Fruit fly (Drosophila melanogaster) whole organism, pupa: ENCODE results near the gene holn1.

Source experiments
- CG10348 ChIP-seq: fragments of 200-800 bp; sonication (Bioruptor generic); IDR thresholded peaks from 2 replicates; pipeline ENCODE4 v1.3.6; 2022; ENCODE audit warnings: missing biosample characterization, missing genetic modification characterization
- CG12605 ChIP-seq: fragments of 200-800 bp; sonication (Bioruptor generic); IDR thresholded peaks from 2 replicates; pipeline ENCODE4 v1.3.6; 2022; ENCODE audit warnings: missing biosample characterization, missing genetic modification characterization
- CG13204 ChIP-seq: fragments of 200-800 bp; sonication (Bioruptor generic); optimal IDR thresholded peaks from 2 replicates; lab custom pipeline; 2018; ENCODE audit warnings: missing biosample characterization, mild to moderate bottlenecking, missing genetic modification characterization, moderate library complexity
- CG14655 ChIP-seq: fragments of 200-800 bp; sonication (Bioruptor generic); optimal IDR thresholded peaks from 3 replicates; lab custom pipeline; 2017; ENCODE audit warnings: mild to moderate bottlenecking, missing biosample characterization, missing genetic modification reagents, missing genetic modification characterization
- CG15710 ChIP-seq: fragments of 200-800 bp; sonication (Bioruptor generic); optimal IDR thresholded peaks from 2 replicates; lab custom pipeline; 2018; ENCODE audit warnings: missing biosample characterization, mild to moderate bottlenecking, missing genetic modification characterization, moderate library complexity
- CG17806 ChIP-seq: fragments of 200-800 bp; sonication (Bioruptor generic); optimal IDR thresholded peaks from 2 replicates; lab custom pipeline; 2018; ENCODE audit warnings: missing biosample characterization, mild to moderate bottlenecking, missing genetic modification characterization, moderate library complexity
- CG32121 ChIP-seq: fragments of 200-800 bp; sonication (Bioruptor generic); IDR thresholded peaks from 2 replicates; pipeline ENCODE4 v1.3.6; 2022; ENCODE audit warnings: missing biosample characterization, missing genetic modification characterization
- CG34367 ChIP-seq: fragments of 200-800 bp; sonication (Bioruptor generic); optimal IDR thresholded peaks from 2 replicates; lab custom pipeline; 2018; ENCODE audit warnings: missing biosample characterization, mild to moderate bottlenecking, missing genetic modification characterization
- CG4496 ChIP-seq: fragments of 200-800 bp; sonication (Bioruptor generic); IDR thresholded peaks from 3 replicates; pipeline ENCODE4 v1.3.6; 2022; ENCODE audit warnings: missing biosample characterization, missing genetic modification characterization
- CG8159 ChIP-seq: fragments of 200-800 bp; sonication (Bioruptor generic); optimal IDR thresholded peaks from 3 replicates; lab custom pipeline; 2018; ENCODE audit warnings: missing biosample characterization, mild to moderate bottlenecking, missing genetic modification characterization, moderate library complexity
- CG8301 ChIP-seq: fragments of 200-800 bp; sonication (Bioruptor generic); optimal IDR thresholded peaks from 2 replicates; lab custom pipeline; 2018; ENCODE audit warnings: missing biosample characterization, mild to moderate bottlenecking, missing genetic modification characterization
- CG9948 ChIP-seq: fragments of 200-800 bp; sonication (Bioruptor generic); optimal IDR thresholded peaks from 2 replicates; lab custom pipeline; 2018; ENCODE audit warnings: missing biosample characterization, mild to moderate bottlenecking, missing genetic modification characterization, moderate library complexity
- D1 ChIP-seq: fragments of 200-800 bp; sonication (Bioruptor generic); optimal IDR thresholded peaks from 2 replicates; lab custom pipeline; 2018; ENCODE audit warnings: missing biosample characterization, mild to moderate bottlenecking, missing genetic modification characterization, moderate library complexity
- EcR ChIP-seq: fragments of 200-800 bp; sonication (Bioruptor generic); optimal IDR thresholded peaks from 3 replicates; lab custom pipeline; 2019; ENCODE audit warnings: missing biosample characterization, missing genetic modification characterization, mild to moderate bottlenecking, moderate library complexity, missing genetic modification reagents
- Ets98B ChIP-seq: fragments of 200-800 bp; sonication (Bioruptor generic); IDR thresholded peaks from 2 replicates; pipeline ENCODE4 v1.3.6; 2022; ENCODE audit warnings: missing biosample characterization, missing genetic modification characterization
- Pif1A ChIP-seq: fragments of 200-800 bp; sonication (Bioruptor generic); optimal IDR thresholded peaks from 3 replicates; lab custom pipeline; 2016; ENCODE audit warnings: missing biosample characterization, missing genetic modification characterization
- Pif1B ChIP-seq: fragments of 200-800 bp; sonication (Bioruptor generic); optimal IDR thresholded peaks from 3 replicates; lab custom pipeline; 2016; ENCODE audit warnings: missing biosample characterization, missing genetic modification characterization
- Snoo ChIP-seq: fragments of 200-800 bp; sonication (Bioruptor generic); optimal IDR thresholded peaks from 3 replicates; lab custom pipeline; 2017; ENCODE audit warnings: missing biosample characterization, mild to moderate bottlenecking, missing genetic modification characterization, inconsistent platforms
- fd96Ca ChIP-seq: fragments of 200-800 bp; sonication (Bioruptor generic); IDR thresholded peaks from 3 replicates; pipeline ENCODE4 v1.3.6; 2022; ENCODE audit warnings: missing biosample characterization, missing genetic modification characterization
- gl ChIP-seq: fragments of 200-800 bp; sonication (Bioruptor generic); optimal IDR thresholded peaks from 2 replicates; lab custom pipeline; 2018; ENCODE audit warnings: missing biosample characterization, mild to moderate bottlenecking, missing genetic modification characterization
- rn ChIP-seq: fragments of 200-800 bp; sonication (Bioruptor generic); IDR thresholded peaks from 2 replicates; pipeline ENCODE4 v1.3.6; 2022; ENCODE audit warnings: missing biosample characterization, missing genetic modification characterization

holn1 gene

DNA sequence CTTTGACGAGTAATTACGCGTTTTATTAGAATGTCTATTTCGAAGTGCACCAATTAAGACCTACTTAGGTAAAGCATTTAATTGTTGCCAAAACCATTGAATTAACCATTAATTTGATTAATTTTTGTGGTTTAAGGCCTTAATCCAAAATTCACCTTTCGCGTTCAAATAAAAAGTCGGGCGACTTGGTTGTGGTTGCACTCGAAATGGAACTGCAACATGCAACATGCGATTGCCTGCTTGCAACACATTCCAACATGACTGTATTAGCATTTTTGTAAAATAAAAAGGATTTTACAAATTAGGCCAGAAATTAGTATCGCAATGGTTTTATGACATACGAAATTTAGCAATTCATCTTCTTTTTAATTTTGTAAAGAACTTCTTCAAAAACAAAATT, 39.0 kb downstream of the holn1 start:
- TF ChIP-seq fd96Ca (GFP tag; lab: Robert Waterston, UW): no peak
- no peak for TF ChIP-seq CG15710 (tag; lab: Kevin White, UChicago)
- no peak for TF ChIP-seq CG14655 (GFP tag; lab: Kevin White, UChicago)
- TF ChIP-seq CG12605: no peak
- no peak for TF ChIP-seq Pif1B
- TF ChIP-seq Pif1A: no peak
- TF ChIP-seq Snoo (tag; lab: Kevin White, UChicago): no peak
- no peak for TF ChIP-seq CG13204 (GFP tag; lab: Kevin White, UChicago)
- TF ChIP-seq CG4496 (GFP tag; lab: Robert Waterston, UW): no peak
- no peak for TF ChIP-seq EcR (GFP tag; lab: Kevin White, UChicago)
- TF ChIP-seq CG8301: no peak
- no peak for TF ChIP-seq CG10348 (GFP tag; lab: Robert Waterston, UW)
- no peak for TF ChIP-seq CG34367 (tag; lab: Kevin White, UChicago)
- no peak for TF ChIP-seq D1
- no peak for TF ChIP-seq Ets98B
- no peak for TF ChIP-seq CG9948 (tag; lab: Kevin White, UChicago)
- no peak for TF ChIP-seq gl (tag; lab: Kevin White, UChicago)
- TF ChIP-seq rn: no peak
- no peak for TF ChIP-seq CG8159 (tag; lab: Kevin White, UChicago)
- TF ChIP-seq CG17806 (tag; lab: Kevin White, UChicago): no peak

DNA sequence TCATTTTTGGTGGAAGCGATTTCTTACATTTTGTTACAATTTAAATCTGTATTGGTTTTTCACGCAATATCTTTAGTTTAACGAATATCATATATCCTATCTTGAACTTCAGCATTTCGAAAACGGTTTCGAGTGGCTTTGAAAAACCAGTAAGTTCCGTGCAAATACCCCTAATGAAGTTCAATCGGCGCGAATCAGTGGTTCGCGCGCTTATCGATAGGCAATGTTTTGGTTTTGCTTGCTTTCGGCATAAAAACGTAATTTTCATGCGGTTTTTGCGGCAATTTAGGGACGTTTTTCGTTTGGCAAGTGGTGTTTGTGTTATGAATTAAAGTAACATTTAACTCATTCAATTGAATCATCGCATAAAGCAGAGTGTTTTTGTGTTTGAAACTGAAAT, 41.1 kb downstream of the holn1 start, which contains the start of gene RluA-2:
Gene RluA-2, plus strand, starts transcription at position 195 of the 400 bp plus-strand sequence.
- TF ChIP-seq fd96Ca (GFP tag; lab: Robert Waterston, UW) (no peak), Pif1A (no peak), CG13204 (GFP tag; lab: Kevin White, UChicago) (no peak), Pif1B (no peak), Snoo (tag; lab: Kevin White, UChicago) (no peak), CG34367 (tag; lab: Kevin White, UChicago) (no peak), CG15710 (tag; lab: Kevin White, UChicago) (no peak), CG14655 (GFP tag; lab: Kevin White, UChicago) (no peak), EcR (GFP tag; lab: Kevin White, UChicago) (no peak), CG10348 (GFP tag; lab: Robert Waterston, UW) (no peak), CG9948 (tag; lab: Kevin White, UChicago) (no peak), Ets98B (no peak), CG17806 (tag; lab: Kevin White, UChicago) (no peak), CG4496 (GFP tag; lab: Robert Waterston, UW) (no peak), gl (tag; lab: Kevin White, UChicago) (no peak)

DNA sequence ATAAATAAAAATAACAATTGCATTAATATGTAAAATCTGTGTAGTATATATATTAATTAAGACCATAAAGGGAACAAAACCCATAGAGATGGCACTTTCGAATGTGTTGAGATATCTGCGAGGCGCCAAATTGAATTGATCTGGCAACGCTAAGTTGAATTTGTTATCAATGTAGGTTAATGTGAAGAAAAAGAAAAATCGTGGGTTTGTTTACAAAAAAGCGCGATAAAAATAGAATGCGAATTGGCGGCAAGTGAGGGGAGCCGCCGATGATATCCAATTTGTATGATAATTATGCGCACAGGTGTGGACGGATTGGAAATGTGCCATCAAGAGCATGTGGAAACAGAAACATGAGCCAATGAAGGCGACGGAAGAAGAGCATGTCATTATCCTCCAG, 44.1 kb downstream of the holn1 start:
- TF ChIP-seq CG32121 (GFP tag; lab: Robert Waterston, UW) (peak; percentile 47), Ets98B (no peak), gl (tag; lab: Kevin White, UChicago) (peak; percentile 7)

DNA sequence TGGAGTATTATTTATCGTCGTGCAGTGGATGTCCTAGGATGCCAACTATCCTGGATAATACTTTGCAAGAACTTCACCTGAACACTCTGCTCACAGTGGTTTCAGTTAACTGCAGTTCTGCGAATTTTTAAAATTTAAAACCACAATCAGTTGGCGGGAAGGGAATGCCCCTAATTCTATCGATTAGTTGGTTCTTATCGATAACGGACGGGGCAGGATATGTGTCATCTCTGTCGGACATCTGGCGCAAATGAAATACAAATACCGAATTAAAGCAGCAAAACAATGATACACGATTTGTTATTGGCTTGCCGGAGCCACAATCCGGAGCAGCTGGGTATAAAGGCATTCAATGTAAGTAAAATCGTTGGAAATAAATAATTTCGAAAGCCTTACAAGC, 47.3 kb downstream of the holn1 start, which contains the start of gene Grip75:
Gene Grip75, plus strand, starts transcription at position 223 of the 400 bp plus-strand sequence.
- TF ChIP-seq CG8159 (tag; lab: Kevin White, UChicago): no peak
- TF ChIP-seq CG32121 (GFP tag; lab: Robert Waterston, UW): no peak
- no peak for TF ChIP-seq EcR (GFP tag; lab: Kevin White, UChicago)
- no peak for TF ChIP-seq Pif1A
- no peak for TF ChIP-seq Ets98B
- no peak for TF ChIP-seq CG15710 (tag; lab: Kevin White, UChicago)
- no peak for TF ChIP-seq gl (tag; lab: Kevin White, UChicago)
- no peak for TF ChIP-seq CG4496 (GFP tag; lab: Robert Waterston, UW)
- TF ChIP-seq CG10348 (GFP tag; lab: Robert Waterston, UW): no peak
- no peak for TF ChIP-seq CG9948 (tag; lab: Kevin White, UChicago)
- no peak for TF ChIP-seq CG12605
- no peak for TF ChIP-seq CG13204 (GFP tag; lab: Kevin White, UChicago)
- no peak for TF ChIP-seq D1
